Worm (Caenorhabditis elegans): Measurements from ENCODE around the gene npr-24.
A peak's percentile ranks its signal among the peaks of the same experiment; 100 is the strongest.

Gene npr-24

DNA sequence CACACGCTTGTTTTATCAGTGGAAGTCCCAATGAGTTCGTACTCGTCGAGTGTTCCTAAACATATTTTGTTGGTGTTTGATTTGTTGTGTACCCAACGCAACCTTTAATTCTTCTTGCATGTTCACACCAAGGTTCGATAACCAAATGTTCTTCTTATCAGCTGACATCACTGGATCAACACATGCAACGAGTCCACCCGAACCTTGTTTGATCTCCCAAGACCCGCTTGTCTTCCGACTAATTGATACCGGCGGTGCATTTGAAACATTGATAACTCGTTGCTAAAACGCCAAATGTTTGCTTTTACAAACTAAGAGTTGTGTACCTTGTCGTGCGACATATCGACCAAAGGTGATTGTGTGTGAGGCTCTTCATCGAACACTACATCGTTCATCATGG is 14.9 kb downstream of the npr-24 start:
- TF ChIP-seq egl-43 (GFP tag; IDR thresholded peaks at IDR 0.05) (no peak), nhr-48 (tag; optimal IDR thresholded peaks at IDR 0.05) (peak; percentile 5), dve-1 (tag; optimal IDR thresholded peaks at IDR 0.05; ENCODE audit: insufficient read depth) (peak; percentile 68), nhr-77 (tag; optimal IDR thresholded peaks at IDR 0.05) (peak; percentile 45), pqm-1 (tag; optimal IDR thresholded peaks at IDR 0.05) (peak; percentile 84), nhr-28 (tag; optimal IDR thresholded peaks at IDR 0.05) (peak; percentile 62), hlh-11 (tag; optimal IDR thresholded peaks at IDR 0.05) (peak; percentile 65), Y105C5A.15 (GFP tag; IDR thresholded peaks at IDR 0.05) (no peak), mdl-1 (tag; optimal IDR thresholded peaks at IDR 0.05) (peak; percentile 33 to 56), zip-11 (GFP tag; IDR thresholded peaks at IDR 0.05) (no peak), hlh-30 (tag; optimal IDR thresholded peaks at IDR 0.05; ENCODE audit: insufficient read depth) (peak; percentile 51), dmd-6 (GFP tag; IDR thresholded peaks at IDR 0.05) (peak; percentile 69), dmd-9 (GFP tag; IDR thresholded peaks at IDR 0.05) (no peak), daf-16 (GFP tag; optimal IDR thresholded peaks at IDR 0.05) (no peak), daf-16 (tag; optimal IDR thresholded peaks at IDR 0.05) (peak; percentile 78), ztf-11 (tag; optimal IDR thresholded peaks at IDR 0.05) (no peak), skn-1 (tag; optimal IDR thresholded peaks at IDR 0.05) (no peak), unc-62 (GFP tag; optimal IDR thresholded peaks at IDR 0.05 in 1 of 2) (no peak), unc-62 (tag; optimal IDR thresholded peaks at IDR 0.05) (no peak)

DNA sequence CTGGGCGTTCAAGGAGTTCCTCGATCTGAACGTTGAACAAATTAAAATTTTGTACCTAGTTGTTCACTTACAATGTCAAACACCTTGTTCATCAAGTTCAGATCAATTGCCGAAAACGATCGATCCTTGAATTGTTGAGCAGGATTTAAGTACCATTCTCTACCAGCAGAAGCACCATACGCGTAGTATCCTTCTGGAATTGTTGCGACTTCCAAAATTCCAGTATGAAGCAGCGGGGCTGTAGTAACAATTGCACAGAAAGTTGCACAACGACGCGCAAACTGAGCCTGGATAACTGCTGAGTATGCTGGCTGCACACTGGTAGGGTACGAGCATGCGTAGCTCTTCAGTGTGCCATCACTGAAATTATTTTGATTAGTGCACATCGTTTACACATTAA is 18.2 kb downstream of the npr-24 start:
- TF ChIP-seq aha-1 (tag) (peak; percentile 92), nhr-42 (GFP tag; IDR thresholded peaks at IDR 0.05) (no peak)

DNA sequence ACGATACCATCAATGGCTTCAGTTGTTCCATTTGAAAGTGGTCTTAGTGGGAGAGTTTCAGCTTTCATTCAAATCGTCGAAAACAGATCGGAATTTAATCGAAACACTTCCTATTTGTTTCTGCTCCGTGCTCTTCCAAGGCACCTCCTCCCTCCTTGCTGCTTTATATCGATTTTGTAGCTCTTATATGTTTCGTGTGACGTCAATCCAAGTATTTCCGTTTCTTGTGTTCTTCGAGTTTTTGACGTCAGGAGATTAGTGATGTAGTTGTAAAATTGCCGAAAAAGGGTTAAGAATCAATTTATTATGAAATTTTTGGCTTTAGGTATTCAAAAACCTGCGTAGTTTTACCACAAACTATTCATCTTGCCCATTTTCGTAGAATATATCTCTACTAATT is 20.0 kb downstream of the npr-24 start, which contains the start of gene ZK54.3:
Gene ZK54.3 (minus strand): TSS at position 391 of the 400 bp plus-strand sequence.
- peak; percentile 18 for TF ChIP-seq dve-1 (tag; optimal IDR thresholded peaks at IDR 0.05; ENCODE audit: insufficient read depth)
- TF ChIP-seq dmd-6 (GFP tag; IDR thresholded peaks at IDR 0.05), result peak; percentile 24; the same call in 1 of the 2 replicates
- peak in 1 of 2 experiments; percentile 62 for TF ChIP-seq lsy-2 (tag; optimal IDR thresholded peaks at IDR 0.05)
- TF ChIP-seq ceh-20 (GFP tag; IDR thresholded peaks at IDR 0.05), result no peak
- TF ChIP-seq unc-62 (GFP tag; optimal IDR thresholded peaks at IDR 0.05 in 1 of 2), result no peak
- no peak for TF ChIP-seq unc-62 (tag; optimal IDR thresholded peaks at IDR 0.05)
- 0 out of 2 replicates have a peak, but pooled peaks have one; percentile 9 for TF ChIP-seq hmg-1.1 (GFP tag; IDR thresholded peaks at IDR 0.05)
- TF ChIP-seq ctbp-1 (GFP tag; IDR thresholded peaks at IDR 0.05), result 0 out of 2 replicates have a peak, but pooled peaks have one; percentile 14

- no peak for TF ChIP-seq zag-1 (tag; optimal IDR thresholded peaks at IDR 0.05)
- TF ChIP-seq dmd-6 (GFP tag; IDR thresholded peaks at IDR 0.05), result no peak
- no peak for TF ChIP-seq lin-29 (GFP tag; IDR thresholded peaks at IDR 0.05)
- no peak for TF ChIP-seq vab-7 (GFP tag; IDR thresholded peaks at IDR 0.05)
- peak; percentile 8 for TF ChIP-seq aha-1 (tag)
- TF ChIP-seq nhr-76 (tag; optimal IDR thresholded peaks at IDR 0.05), result no peak
- peak; percentile 9 for TF ChIP-seq rbr-2 (tag; optimal IDR thresholded peaks at IDR 0.05)
- 0 out of 2 replicates have a peak, but pooled peaks have one; percentile 7 for TF ChIP-seq set-16 (GFP tag; IDR thresholded peaks at IDR 0.05)
These were observed 21.8 kb downstream of the npr-24 start, which contains the start of gene slc-17.1 for ce11 chrX:17464801-17465200. slc-17.1 (minus strand) TSS chrX:17464901.

ce11 chrX:17461958-17462357 is 24.7 kb downstream of the npr-24 start:
- no peak for TF ChIP-seq spr-1 (tag; optimal IDR thresholded peaks at IDR 0.05)
- TF ChIP-seq madf-9 (GFP tag; conservative IDR thresholded peaks at IDR 0.05), result no peak
- no peak for TF ChIP-seq cey-2 (tag; optimal IDR thresholded peaks at IDR 0.05; ENCODE audit: borderline replicate concordance, insufficient read depth)
- TF ChIP-seq ZK337.2 (GFP tag; IDR thresholded peaks at IDR 0.05), result no peak
- peak; percentile 16 for TF ChIP-seq mes-2 (tag; optimal IDR thresholded peaks at IDR 0.05; ENCODE audit: poor library complexity, severe bottlenecking)
- TF ChIP-seq nhr-28 (tag; optimal IDR thresholded peaks at IDR 0.05), result no peak
- peak in 1 of 2 experiments; percentile 0 for TF ChIP-seq lsy-2 (tag; optimal IDR thresholded peaks at IDR 0.05)
- TF ChIP-seq gei-8 (GFP tag; optimal IDR thresholded peaks at IDR 0.05), result no peak
- no peak for TF ChIP-seq daf-19 (GFP tag; conservative IDR thresholded peaks at IDR 0.05)
- no peak for TF ChIP-seq ceh-32 (tag; optimal IDR thresholded peaks at IDR 0.05; ENCODE audit: poor library complexity)
- no peak for TF ChIP-seq jun-1 (tag; optimal IDR thresholded peaks at IDR 0.05)
- TF ChIP-seq lin-39 (tag; optimal IDR thresholded peaks at IDR 0.05), result no peak
- TF ChIP-seq hif-1 (tag; optimal IDR thresholded peaks at IDR 0.05), result no peak
- TF ChIP-seq mep-1 (tag; optimal IDR thresholded peaks at IDR 0.05), result no peak
- TF ChIP-seq T26A8.4 (GFP tag; IDR thresholded peaks at IDR 0.05), result no peak
- no peak for TF ChIP-seq duxl-1 (tag; optimal IDR thresholded peaks at IDR 0.05; ENCODE audit: poor library complexity)

Measured in whole organism, L4 larva.